Fruit fly (Drosophila melanogaster): ENCODE measurements around the gene CG4822.

dm6 chr2L:168270-168901 is 46.8 kb upstream of the CG4822 start:
- TF ChIP-seq CG33557 (GFP tag; optimal IDR thresholded peaks at IDR 0.05) (no peak), eyg (GFP tag; optimal IDR thresholded peaks at IDR 0.05) (no peak), CG17912 (GFP tag; optimal IDR thresholded peaks at IDR 0.05) (no peak), gsb-n (tag; optimal IDR thresholded peaks at IDR 0.05) (no peak), esg (GFP tag; conservative IDR thresholded peaks at IDR 0.05) (no peak), hbn (GFP tag; IDR thresholded peaks at IDR 0.05; ENCODE audit: partially characterized antibody) (no peak), Lpt (GFP tag; optimal IDR thresholded peaks at IDR 0.05) (no peak), scrt (GFP tag; optimal IDR thresholded peaks at IDR 0.05) (no peak)

Data from whole organism, embryonic.